Worm (Caenorhabditis elegans): ENCODE measurements around the gene C03B1.10.

C03B1.10 gene

ce11 chrX:6382930-6383329, 25.3 kb upstream of the C03B1.10 start:
- TF ChIP-seq elt-1 (tag; optimal IDR thresholded peaks at IDR 0.05) (peak; percentile 55), blmp-1 (tag; optimal IDR thresholded peaks at IDR 0.05; ENCODE audit: insufficient read depth) (peak; percentile 1), nhr-25 (tag; optimal IDR thresholded peaks at IDR 0.05) (peak; percentile 51), ceh-16 (tag; optimal IDR thresholded peaks at IDR 0.05) (peak; percentile 80), sma-9 (GFP tag; optimal IDR thresholded peaks at IDR 0.05) (peak; percentile 25), sma-9 (tag; optimal IDR thresholded peaks at IDR 0.05) (no peak), ztf-4 (tag; optimal IDR thresholded peaks at IDR 0.05) (no peak), crh-2 (tag; optimal IDR thresholded peaks at IDR 0.05) (no peak), elt-3 (tag; optimal IDR thresholded peaks at IDR 0.05) (no peak)

ce11 chrX:6378363-6378762, 20.7 kb upstream of the C03B1.10 start:
- peak; percentile 36 for TF ChIP-seq nhr-21 (tag; optimal IDR thresholded peaks at IDR 0.05)
- peak; percentile 64 for TF ChIP-seq unc-55 (GFP tag; optimal IDR thresholded peaks at IDR 0.05)
- TF ChIP-seq fos-1 (tag; optimal IDR thresholded peaks at IDR 0.05) = peak; percentile 53
- peak; percentile 54 for TF ChIP-seq sma-9 (GFP tag; optimal IDR thresholded peaks at IDR 0.05)
- TF ChIP-seq sma-9 (tag; optimal IDR thresholded peaks at IDR 0.05) = no peak
- peak; percentile 54 for TF ChIP-seq crh-2 (tag; optimal IDR thresholded peaks at IDR 0.05)
- TF ChIP-seq R02D3.7 (tag; optimal IDR thresholded peaks at IDR 0.05) = no peak
- TF ChIP-seq sma-3 (GFP tag; optimal IDR thresholded peaks at IDR 0.05) = peak; percentile 13
- TF ChIP-seq zag-1 (tag; optimal IDR thresholded peaks at IDR 0.05) = peak; percentile 32
- TF ChIP-seq nhr-23 (tag; optimal IDR thresholded peaks at IDR 0.05) = no peak
- peak; percentile 67 for TF ChIP-seq F13H6.1 (tag; optimal IDR thresholded peaks at IDR 0.05)
- peak in 1 of 2 experiments; percentile 55 for TF ChIP-seq lsy-2 (tag; optimal IDR thresholded peaks at IDR 0.05)
- TF ChIP-seq nhr-129 (tag; optimal IDR thresholded peaks at IDR 0.05) = peak; percentile 88
- peak; percentile 78 for TF ChIP-seq lin-11 (tag; optimal IDR thresholded peaks at IDR 0.05)
- no peak for TF ChIP-seq Y55F3AM.14 (GFP tag; optimal IDR thresholded peaks at IDR 0.05)
- peak; percentile 60 for TF ChIP-seq ceh-16 (tag; optimal IDR thresholded peaks at IDR 0.05)
- no peak for TF ChIP-seq snpc-4 (tag; optimal IDR thresholded peaks at IDR 0.05)
- TF ChIP-seq egl-27 (tag; optimal IDR thresholded peaks at IDR 0.05) = peak; percentile 32
- TF ChIP-seq nhr-77 (tag; optimal IDR thresholded peaks at IDR 0.05) = no peak
- TF ChIP-seq C34F6.9 (tag; optimal IDR thresholded peaks at IDR 0.05) = peak; percentile 65
- peak; percentile 44 for TF ChIP-seq lin-13 (GFP tag; optimal IDR thresholded peaks at IDR 0.05)

ce11 chrX:6377634-6378288, 20.1 kb upstream of the C03B1.10 start, which contains the start of gene lmp-1:
Gene lmp-1 (minus strand): TSS chrX:6377684.
- TF ChIP-seq fos-1 (tag; optimal IDR thresholded peaks at IDR 0.05) (peak; percentile 37), unc-39 (tag; optimal IDR thresholded peaks at IDR 0.05) (no peak)

- TF ChIP-seq egl-27 (tag; optimal IDR thresholded peaks at IDR 0.05) = no peak
- no peak for TF ChIP-seq C34F6.9 (tag; optimal IDR thresholded peaks at IDR 0.05)
- TF ChIP-seq ztf-1 (GFP tag; conservative IDR thresholded peaks at IDR 0.05) = no peak
- TF ChIP-seq unc-55 (GFP tag; optimal IDR thresholded peaks at IDR 0.05) = no peak
- TF ChIP-seq zag-1 (tag; optimal IDR thresholded peaks at IDR 0.05) = no peak
- no peak for TF ChIP-seq F13H6.1 (tag; optimal IDR thresholded peaks at IDR 0.05)
- TF ChIP-seq dmd-4 (tag; optimal IDR thresholded peaks at IDR 0.05) = no peak
- TF ChIP-seq nhr-6 (tag; optimal IDR thresholded peaks at IDR 0.05) = no peak
- no peak for TF ChIP-seq mab-5 (tag; optimal IDR thresholded peaks at IDR 0.05)
- TF ChIP-seq ztf-4 (tag; optimal IDR thresholded peaks at IDR 0.05) = no peak
- TF ChIP-seq Y55F3AM.14 (GFP tag; optimal IDR thresholded peaks at IDR 0.05) = no peak
Observed at ce11 chrX:6374451-6374850, 16.8 kb upstream of the C03B1.10 start, which contains the start of gene C03B1.1. Gene C03B1.1 (plus strand): TSS chrX:6374751.

- TF ChIP-seq egl-27 (tag; optimal IDR thresholded peaks at IDR 0.05) (no peak), lin-13 (GFP tag; optimal IDR thresholded peaks at IDR 0.05) (no peak), nhr-23 (tag; optimal IDR thresholded peaks at IDR 0.05) (no peak), nhr-11 (tag; optimal IDR thresholded peaks at IDR 0.05) (no peak), ztf-1 (GFP tag; conservative IDR thresholded peaks at IDR 0.05) (no peak), lin-11 (tag; optimal IDR thresholded peaks at IDR 0.05) (no peak), Y55F3AM.14 (GFP tag; optimal IDR thresholded peaks at IDR 0.05) (no peak), blmp-1 (tag; optimal IDR thresholded peaks at IDR 0.05; ENCODE audit: insufficient read depth) (no peak), nhr-129 (tag; optimal IDR thresholded peaks at IDR 0.05) (no peak), lsy-2 (tag; optimal IDR thresholded peaks at IDR 0.05) (no peak), ama-1 (optimal IDR thresholded peaks at IDR 0.05) (no peak), nhr-21 (tag; optimal IDR thresholded peaks at IDR 0.05) (no peak), lin-39 (tag; optimal IDR thresholded peaks at IDR 0.05) (no peak), fos-1 (tag; optimal IDR thresholded peaks at IDR 0.05) (no peak), ztf-4 (tag; optimal IDR thresholded peaks at IDR 0.05) (no peak), sma-9 (GFP tag; optimal IDR thresholded peaks at IDR 0.05) (no peak), sma-9 (tag; optimal IDR thresholded peaks at IDR 0.05) (no peak), snpc-4 (tag; optimal IDR thresholded peaks at IDR 0.05) (no peak), ztf-11 (tag; optimal IDR thresholded peaks at IDR 0.05) (no peak)
Observed at ce11 chrX:6373348-6373747, 15.7 kb upstream of the C03B1.10 start, which contains the start of gene C03B1.17. Gene C03B1.17 (plus strand): TSS chrX:6373648.

Data from whole organism, L2 larva.